Worm (Caenorhabditis elegans): ENCODE results near the gene attf-2.

- TF ChIP-seq unc-39 (tag; optimal IDR thresholded peaks at IDR 0.05) (no peak), nhr-11 (tag; optimal IDR thresholded peaks at IDR 0.05) (no peak), ama-1 (optimal IDR thresholded peaks at IDR 0.05) (no peak), daf-12 (tag; optimal IDR thresholded peaks at IDR 0.05) (no peak), fos-1 (tag; optimal IDR thresholded peaks at IDR 0.05) (no peak)
Observed at ce11 chrV:7153046-7153445, 42.9 kb downstream of the attf-2 start, which contains the start of gene fat-7.

All from whole organism, L4 larva.